Worm (Caenorhabditis elegans) whole organism, L4/young adult: ENCODE data around the gene gtf-2H5.

ENCODE experiments used
- W03F9.2 ChIP-seq: fragments of 150-350 bp; optimal IDR thresholded peaks from 2 replicates; lab custom pipeline; 2014; ENCODE audit warnings: missing biosample characterization, missing genetic modification characterization
- dao-5 ChIP-seq: sonication (generic microtip); optimal IDR thresholded peaks from 2 replicates; lab custom pipeline; 2016; ENCODE audit warnings: missing genotype, missing genetic modification characterization, moderate library complexity, missing compliant biosample characterization
- him-1 ChIP-seq: sonication (generic microtip); optimal IDR thresholded peaks from 2 replicates; lab custom pipeline; 2016; ENCODE audit warnings: missing genotype, missing genetic modification reagents, missing genetic modification characterization, missing compliant biosample characterization

- no peak for TF ChIP-seq W03F9.2 (tag; lab: Kevin White, UChicago)
- no peak for TF ChIP-seq dao-5 (tag; lab: Kevin White, UChicago)
- no peak for TF ChIP-seq him-1
Observed at ce11 chrIII:549231-549630, 28.1 kb downstream of the gtf-2H5 start.
